Worm (Caenorhabditis elegans) whole organism, L4 larva: ENCODE results near the gene F46C5.10.

Experiments used
- R02D3.7 ChIP-seq: fragments of 150-350 bp; sonication (generic microtip); optimal IDR thresholded peaks from 3 replicates; lab custom pipeline; 2014; ENCODE audit warnings: missing biosample characterization, missing genetic modification characterization
- aly-2 ChIP-seq: sonication (generic microtip); optimal IDR thresholded peaks from 2 replicates; lab custom pipeline; 2018; ENCODE audit warnings: missing biosample characterization, missing genetic modification characterization
- egl-27 ChIP-seq: sonication (generic microtip); optimal IDR thresholded peaks from 3 replicates; lab custom pipeline; 2017; ENCODE audit warnings: missing biosample characterization, missing genetic modification reagents, missing genetic modification characterization
- jun-1 ChIP-seq: fragments of 150-350 bp; optimal IDR thresholded peaks from 2 replicates; lab custom pipeline; 2014; ENCODE audit warnings: missing biosample characterization, missing genetic modification reagents, missing genetic modification characterization
- lin-15B ChIP-seq: fragments of 150-350 bp; sonication (generic microtip); optimal IDR thresholded peaks from 3 replicates; lab custom pipeline; 2014; ENCODE audit warnings: missing biosample characterization, missing genetic modification characterization
- lir-3 ChIP-seq: sonication (generic microtip); optimal IDR thresholded peaks from 2 replicates; lab custom pipeline; 2016; ENCODE audit warnings: mild to moderate bottlenecking, missing genetic modification characterization, missing compliant biosample characterization
- lsy-2 ChIP-seq, 2 experiments: fragments of 150-350 bp in 1 of 2; sonication (generic microtip) in 1 of 2; optimal IDR thresholded peaks; 2 replicates each; lab custom pipeline; 2014 to 2017; ENCODE audit warnings: missing biosample characterization in 2 of 2, missing genetic modification characterization in 2 of 2
- mdt-29 ChIP-seq: fragments of 200-800 bp; sonication (Bioruptor generic); IDR thresholded peaks from 2 replicates; pipeline ENCODE4 v1.3.6; 2022; ENCODE audit warnings: missing genetic modification reagents, missing genetic modification characterization, missing compliant biosample characterization
- nhr-11 ChIP-seq: fragments of 150-350 bp; optimal IDR thresholded peaks from 2 replicates; lab custom pipeline; 2014; ENCODE audit warnings: missing biosample characterization, missing genetic modification characterization
- nhr-237 ChIP-seq: sonication (generic microtip); optimal IDR thresholded peaks from 2 replicates; lab custom pipeline; 2017; ENCODE audit warnings: missing biosample characterization, missing genetic modification characterization
- nhr-77 ChIP-seq: fragments of 150-350 bp; optimal IDR thresholded peaks from 2 replicates; lab custom pipeline; 2014; ENCODE audit warnings: missing biosample characterization, missing genetic modification characterization
- zip-11 ChIP-seq: fragments of 200-800 bp; sonication (Bioruptor generic); IDR thresholded peaks from 2 replicates; pipeline ENCODE4 v1.3.6; 2022; ENCODE audit warnings: missing genetic modification characterization, missing compliant biosample characterization
- ztf-11 ChIP-seq: fragments of 150-350 bp; optimal IDR thresholded peaks from 2 replicates; lab custom pipeline; 2014; ENCODE audit warnings: missing biosample characterization, missing genetic modification characterization
- ztf-7 ChIP-seq: fragments of 150-350 bp; optimal IDR thresholded peaks from 2 replicates; lab custom pipeline; 2014; ENCODE audit warnings: missing biosample characterization, missing genetic modification characterization

DNA sequence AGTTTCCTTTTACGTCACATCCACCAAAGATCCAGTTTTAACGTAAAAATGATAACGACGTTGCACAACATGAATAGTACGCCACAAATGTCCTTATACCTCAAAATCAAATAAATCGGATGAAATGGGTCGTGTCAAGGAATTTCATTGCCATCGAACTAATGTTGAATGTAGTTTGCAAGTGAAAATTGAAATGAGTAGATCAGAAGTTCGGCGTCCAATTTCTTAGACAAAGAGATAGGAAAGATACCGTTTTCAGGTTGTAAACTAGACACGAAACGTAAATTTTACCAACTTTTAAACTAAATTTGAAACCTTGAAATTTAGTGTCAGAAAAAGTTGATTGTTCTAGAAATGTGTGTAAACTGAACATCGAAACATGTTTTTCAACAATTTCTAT is 36.0 kb upstream of the F46C5.10 start:
- no peak for TF ChIP-seq aly-2
- no peak for TF ChIP-seq lin-15B (tag; lab: Kevin White, UChicago)
- TF ChIP-seq jun-1: no peak
- TF ChIP-seq zip-11 (GFP tag; lab: Robert Waterston, UW): no peak
- no peak for TF ChIP-seq nhr-11 (tag; lab: Kevin White, UChicago)
- no peak for TF ChIP-seq nhr-237 (tag; lab: Kevin White, UChicago)
- TF ChIP-seq mdt-29 (GFP tag; lab: Robert Waterston, UW): no peak
- no peak for TF ChIP-seq R02D3.7
- TF ChIP-seq ztf-7 (tag; lab: Kevin White, UChicago): no peak
- no peak for TF ChIP-seq egl-27 (tag; lab: Kevin White, UChicago)
- TF ChIP-seq lsy-2 (tag; optimal IDR thresholded peaks at IDR 0.05; lab: Kevin White, UChicago): no peak
- TF ChIP-seq nhr-77 (tag; lab: Kevin White, UChicago): no peak
- TF ChIP-seq lir-3 (tag; lab: Kevin White, UChicago): no peak
- no peak for TF ChIP-seq ztf-11 (tag; lab: Kevin White, UChicago)
